Fruit fly (Drosophila melanogaster): ENCODE measurements around the gene CG31036.

Gene CG31036

DNA sequence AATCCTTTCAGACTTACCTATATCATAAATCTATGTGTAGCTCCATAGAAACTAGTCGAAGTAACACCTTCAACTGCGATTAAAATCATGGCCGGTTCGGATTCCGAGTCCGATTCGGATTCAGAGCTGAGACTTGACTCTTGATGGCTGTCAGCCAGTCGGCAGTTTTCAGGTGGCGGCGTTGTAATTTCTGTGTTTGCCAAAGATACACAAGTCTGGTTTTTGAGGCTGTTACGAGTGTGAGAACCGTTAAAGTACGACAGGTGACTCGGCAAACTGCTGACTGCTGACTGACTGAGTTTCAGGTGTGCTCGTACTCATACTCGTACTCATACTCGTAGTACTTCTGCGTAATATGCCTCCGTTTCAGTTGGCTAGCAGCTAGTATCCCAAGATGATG lies 16.7 kb upstream of the CG31036 start (continued):
- TF ChIP-seq D19B (GFP tag; optimal IDR thresholded peaks at IDR 0.05) (no peak), CG15011 (GFP tag; optimal IDR thresholded peaks at IDR 0.05) (no peak), hbn (GFP tag; IDR thresholded peaks at IDR 0.05; ENCODE audit: partially characterized antibody) (no peak), wdn (GFP tag; IDR thresholded peaks at IDR 0.05) (no peak), da (GFP tag; optimal IDR thresholded peaks at IDR 0.05) (no peak), Lim3 (GFP tag; IDR thresholded peaks at IDR 0.05) (no peak), CG4617 (GFP tag; optimal IDR thresholded peaks at IDR 0.05; ENCODE audit: borderline replicate concordance) (no peak), gfzf (GFP tag; optimal IDR thresholded peaks at IDR 0.05) (no peak), Six4 (GFP tag; optimal IDR thresholded peaks at IDR 0.05) (no peak), abd-A (tag; optimal IDR thresholded peaks at IDR 0.05) (no peak), ro (GFP tag; IDR thresholded peaks at IDR 0.05) (no peak), Neu2 (GFP tag; optimal IDR thresholded peaks at IDR 0.05; ENCODE audit: borderline replicate concordance) (no peak), CG10274 (GFP tag; optimal IDR thresholded peaks at IDR 0.05) (no peak), CG10462 (GFP tag; optimal IDR thresholded peaks at IDR 0.05) (no peak), CG30431 (GFP tag; optimal IDR thresholded peaks at IDR 0.05) (no peak), Hr78 (GFP tag; optimal IDR thresholded peaks at IDR 0.05) (no peak), Awh (GFP tag; IDR thresholded peaks at IDR 0.05) (no peak; the same call in 1 of the 2 replicates), YL-1 (GFP tag; optimal IDR thresholded peaks at IDR 0.05) (no peak), emc (GFP tag; optimal IDR thresholded peaks at IDR 0.05) (no peak), CG9727 (GFP tag; optimal IDR thresholded peaks at IDR 0.05) (no peak), salm (tag; optimal IDR thresholded peaks at IDR 0.05) (no peak), CG13287 (GFP tag; IDR thresholded peaks at IDR 0.05; ENCODE audit: partially characterized antibody) (no peak), CG13296 (GFP tag; optimal IDR thresholded peaks at IDR 0.05) (peak; percentile 49), org-1 (GFP tag; optimal IDR thresholded peaks at IDR 0.05) (peak; percentile 44), CG2202 (tag; optimal IDR thresholded peaks at IDR 0.05) (peak; percentile 1), grn (GFP tag; optimal IDR thresholded peaks at IDR 0.05) (peak; percentile 15), fd102C (GFP tag; optimal IDR thresholded peaks at IDR 0.05) (no peak), CG4730 (GFP tag; IDR thresholded peaks at IDR 0.05) (no peak), CG2678 (tag; optimal IDR thresholded peaks at IDR 0.05) (peak; percentile 52), Dip2 (GFP tag; IDR thresholded peaks at IDR 0.05) (no peak), Drgx (GFP tag; IDR thresholded peaks at IDR 0.05) (no peak), CG10979 (tag; optimal IDR thresholded peaks at IDR 0.05) (no peak), CG11560 (tag; IDR thresholded peaks at IDR 0.05) (no peak), CG10267 (tag; optimal IDR thresholded peaks at IDR 0.05) (no peak), ase (GFP tag; IDR thresholded peaks at IDR 0.05) (no peak), Dad (GFP tag; optimal IDR thresholded peaks at IDR 0.05) (no peak), CG30403 (GFP tag; optimal IDR thresholded peaks at IDR 0.05) (no peak), CG7928 (GFP tag; optimal IDR thresholded peaks at IDR 0.05) (no peak), CG1529 (GFP tag; optimal IDR thresholded peaks at IDR 0.05) (no peak), sd (tag; optimal IDR thresholded peaks at IDR 0.05) (peak; percentile 9), CG2199 (GFP tag; IDR thresholded peaks at IDR 0.05) (no peak), CG15269 (tag; optimal IDR thresholded peaks at IDR 0.05) (peak; percentile 34), CG9797 (GFP tag; optimal IDR thresholded peaks at IDR 0.05) (no peak), CG15601 (tag; optimal IDR thresholded peaks at IDR 0.05) (peak; percentile 34), H2.0 (GFP tag; IDR thresholded peaks at IDR 0.05) (no peak), CG6854 (GFP tag; optimal IDR thresholded peaks at IDR 0.05) (no peak), CG8944 (GFP tag; optimal IDR thresholded peaks at IDR 0.05) (no peak), Deaf1 (tag; optimal IDR thresholded peaks at IDR 0.05) (peak; percentile 31), CG1233 (GFP tag; optimal IDR thresholded peaks at IDR 0.05) (peak; percentile 2), Myb (GFP tag; optimal IDR thresholded peaks at IDR 0.05) (no peak), CG17568 (GFP tag; optimal IDR thresholded peaks at IDR 0.05) (peak; percentile 17)
